Worm (Caenorhabditis elegans) whole organism, L2 larva: Measurements from ENCODE around the gene K09H11.15.

Source experiments
- Y55F3AM.14 ChIP-seq: fragments of 200-800 bp; sonication (Bioruptor generic); optimal IDR thresholded peaks from 2 replicates; lab custom pipeline; 2018; ENCODE audit warnings: mild to moderate bottlenecking, missing genetic modification characterization, missing compliant biosample characterization
- alr-1 ChIP-seq: fragments of 150-350 bp; optimal IDR thresholded peaks from 2 replicates; lab custom pipeline; 2014; ENCODE audit warnings: missing biosample characterization, missing genetic modification characterization
- ama-1 ChIP-seq: fragments of 150-350 bp; optimal IDR thresholded peaks from 2 replicates; lab custom pipeline; 2018; ENCODE audit warnings: inconsistent platforms
- ceh-82 ChIP-seq: fragments of 150-350 bp; optimal IDR thresholded peaks from 2 replicates; lab custom pipeline; 2014; ENCODE audit warnings: missing biosample characterization, missing genetic modification characterization
- egl-27 ChIP-seq: sonication (generic microtip); optimal IDR thresholded peaks from 3 replicates; lab custom pipeline; 2017; ENCODE audit warnings: missing biosample characterization, missing genetic modification reagents, missing genetic modification characterization
- lin-39 ChIP-seq: fragments of 150-350 bp; optimal IDR thresholded peaks from 2 replicates; lab custom pipeline; 2014; ENCODE audit warnings: missing biosample characterization, missing genetic modification reagents, missing genetic modification characterization
- lsy-2 ChIP-seq, 2 experiments: fragments of 150-350 bp in 1 of 2; sonication (generic microtip) in 1 of 2; optimal IDR thresholded peaks; 2 replicates each; lab custom pipeline; 2014 to 2017; ENCODE audit warnings: missing biosample characterization in 2 of 2, missing genetic modification characterization in 2 of 2
- nhr-11 ChIP-seq: fragments of 150-350 bp; optimal IDR thresholded peaks from 2 replicates; lab custom pipeline; 2014; ENCODE audit warnings: missing biosample characterization, missing genetic modification characterization
- nhr-237 ChIP-seq: fragments of 150-350 bp; optimal IDR thresholded peaks from 2 replicates; lab custom pipeline; 2014; ENCODE audit warnings: missing biosample characterization, missing genetic modification characterization
- nhr-77 ChIP-seq: fragments of 150-350 bp; optimal IDR thresholded peaks from 2 replicates; lab custom pipeline; 2014; ENCODE audit warnings: missing biosample characterization, missing genetic modification characterization
- skn-1 ChIP-seq: sonication (generic microtip); optimal IDR thresholded peaks from 2 replicates; lab custom pipeline; 2017; ENCODE audit warnings: missing biosample characterization, missing genetic modification characterization
- ztf-11 ChIP-seq: sonication (generic microtip); optimal IDR thresholded peaks from 2 replicates; lab custom pipeline; 2017; ENCODE audit warnings: missing biosample characterization, missing genetic modification characterization

ce11 chrV:5724395-5724794 lies 6.3 kb downstream of the K09H11.15 start:
- no peak for TF ChIP-seq alr-1 (tag; lab: Kevin White, UChicago)
- no peak for TF ChIP-seq ceh-82 (tag; lab: Kevin White, UChicago)
- TF ChIP-seq skn-1 (tag; lab: Kevin White, UChicago): no peak
- TF ChIP-seq nhr-237 (tag; lab: Kevin White, UChicago): no peak
- TF ChIP-seq Y55F3AM.14 (GFP tag; lab: Kevin White, UChicago): no peak
- TF ChIP-seq egl-27 (tag; lab: Kevin White, UChicago): no peak
- TF ChIP-seq nhr-11 (tag; lab: Kevin White, UChicago): no peak
- no peak for TF ChIP-seq ztf-11
- no peak for TF ChIP-seq lin-39 (tag; lab: Kevin White, UChicago)
- TF ChIP-seq ama-1 (lab: Kevin White, UChicago): no peak
- TF ChIP-seq nhr-77 (tag; lab: Kevin White, UChicago): no peak
- no peak for TF ChIP-seq lsy-2 (tag; optimal IDR thresholded peaks at IDR 0.05; lab: Kevin White, UChicago)
